Fruit fly (Drosophila melanogaster) whole organism, embryonic: ENCODE measurements around the gene CG8191.

ENCODE experiments used
- ATbp ChIP-seq: fragments of 200-800 bp; sonication (Bioruptor generic); optimal IDR thresholded peaks from 2 replicates; lab custom pipeline; 2017; ENCODE audit warnings: missing biosample characterization, mild to moderate bottlenecking, missing genetic modification characterization, missing genetic modification reagents
- Ada2b ChIP-seq: fragments of 200-800 bp; sonication (Bioruptor generic); IDR thresholded peaks from 2 replicates; pipeline ENCODE4 v1.3.6; 2022; ENCODE audit warnings: missing biosample characterization, missing genetic modification characterization
- Aef1 ChIP-seq: fragments of 200-800 bp; sonication (Bioruptor generic); IDR thresholded peaks from 3 replicates; pipeline ENCODE4 v1.3.6; 2022; ENCODE audit warnings: missing biosample characterization, missing genetic modification characterization
- Atf-2 ChIP-seq: fragments of 200-800 bp; sonication (Bioruptor generic); optimal IDR thresholded peaks from 2 replicates; lab custom pipeline; 2016; ENCODE audit warnings: missing biosample characterization, missing genetic modification characterization
- Blimp-1 ChIP-seq: fragments of 200-800 bp; sonication (Bioruptor generic); optimal IDR thresholded peaks from 3 replicates; lab custom pipeline; 2018; ENCODE audit warnings: missing biosample characterization, missing genetic modification characterization, mild to moderate bottlenecking, moderate library complexity, missing genetic modification reagents
- CG12155 ChIP-seq: fragments of 200-800 bp; sonication (Bioruptor generic); optimal IDR thresholded peaks from 3 replicates; lab custom pipeline; 2016; ENCODE audit warnings: missing biosample characterization, missing genetic modification characterization
- CG13424 ChIP-seq: fragments of 200-800 bp; sonication (Bioruptor generic); optimal IDR thresholded peaks from 2 replicates; lab custom pipeline; 2019; ENCODE audit warnings: missing biosample characterization, mild to moderate bottlenecking, missing genetic modification characterization, moderate library complexity
- CG14710 ChIP-seq: fragments of 200-800 bp; sonication (Bioruptor generic); optimal IDR thresholded peaks from 3 replicates; lab custom pipeline; 2019; ENCODE audit warnings: missing biosample characterization, mild to moderate bottlenecking, missing genetic modification characterization, moderate library complexity
- CG1602 ChIP-seq: fragments of 200-800 bp; sonication (Bioruptor generic); optimal IDR thresholded peaks from 3 replicates; lab custom pipeline; 2016; ENCODE audit warnings: missing biosample characterization, missing genetic modification characterization
- CG16863 ChIP-seq: fragments of 200-800 bp; sonication (Bioruptor generic); optimal IDR thresholded peaks from 3 replicates; lab custom pipeline; 2016; ENCODE audit warnings: missing biosample characterization, missing genetic modification characterization
- CG17328 ChIP-seq: fragments of 200-800 bp; sonication (Bioruptor generic); IDR thresholded peaks from 2 replicates; pipeline ENCODE4 v1.3.6; 2022; ENCODE audit warnings: missing biosample characterization, missing genetic modification characterization
- CG1832 ChIP-seq: fragments of 200-800 bp; sonication (Bioruptor generic); optimal IDR thresholded peaks from 2 replicates; lab custom pipeline; 2017; ENCODE audit warnings: missing biosample characterization, mild to moderate bottlenecking, missing genetic modification characterization, inconsistent platforms
- CG2889 ChIP-seq: fragments of 200-800 bp; sonication (Bioruptor generic); IDR thresholded peaks from 3 replicates; pipeline ENCODE4 v1.3.6; 2022; ENCODE audit warnings: missing biosample characterization, missing genetic modification characterization
- CG30431 ChIP-seq: fragments of 200-800 bp; sonication (Bioruptor generic); optimal IDR thresholded peaks from 2 replicates; lab custom pipeline; 2017; ENCODE audit warnings: missing biosample characterization, missing genetic modification characterization
- CG3065 ChIP-seq: fragments of 200-800 bp; sonication (Bioruptor generic); optimal IDR thresholded peaks from 2 replicates; lab custom pipeline; 2016; ENCODE audit warnings: missing biosample characterization, missing genetic modification characterization
- CG31388 ChIP-seq: fragments of 200-800 bp; sonication (Bioruptor generic); optimal IDR thresholded peaks from 2 replicates; lab custom pipeline; 2016; ENCODE audit warnings: missing biosample characterization, missing genetic modification characterization
- CG3407 ChIP-seq: fragments of 200-800 bp; sonication (Bioruptor generic); optimal IDR thresholded peaks from 2 replicates; lab custom pipeline; 2018; ENCODE audit warnings: missing biosample characterization, mild to moderate bottlenecking, missing genetic modification characterization
- CG3995 ChIP-seq: fragments of 200-800 bp; sonication (Bioruptor generic); optimal IDR thresholded peaks from 3 replicates; lab custom pipeline; 2016; ENCODE audit warnings: missing biosample characterization, missing genetic modification characterization
- CG4282 ChIP-seq: fragments of 200-800 bp; sonication (Bioruptor generic); optimal IDR thresholded peaks from 2 replicates; lab custom pipeline; 2016; ENCODE audit warnings: missing biosample characterization, missing genetic modification characterization
- CG6254 ChIP-seq: fragments of 200-800 bp; sonication (Bioruptor generic); optimal IDR thresholded peaks from 3 replicates; lab custom pipeline; 2017; ENCODE audit warnings: mild to moderate bottlenecking, missing biosample characterization, missing genetic modification reagents, missing genetic modification characterization
- CG6683 ChIP-seq: fragments of 200-800 bp; sonication (Bioruptor generic); optimal IDR thresholded peaks from 2 replicates; lab custom pipeline; 2017; ENCODE audit warnings: missing biosample characterization, mild to moderate bottlenecking, missing genetic modification characterization, missing genetic modification reagents
- CG6854 ChIP-seq: fragments of 200-800 bp; sonication (Bioruptor generic); optimal IDR thresholded peaks from 3 replicates; lab custom pipeline; 2017; ENCODE audit warnings: missing biosample characterization, mild to moderate bottlenecking, missing genetic modification characterization
- CG7372 ChIP-seq: fragments of 200-800 bp; sonication (Bioruptor generic); IDR thresholded peaks from 2 replicates; pipeline ENCODE4 v1.3.6; 2022; ENCODE audit warnings: missing biosample characterization, missing genetic modification characterization
- CG7987 ChIP-seq: fragments of 200-800 bp; sonication (Bioruptor generic); optimal IDR thresholded peaks from 2 replicates; lab custom pipeline; 2018; ENCODE audit warnings: missing biosample characterization, mild to moderate bottlenecking, missing genetic modification characterization, moderate library complexity
- Dip3 ChIP-seq: fragments of 200-800 bp; sonication (Bioruptor generic); optimal IDR thresholded peaks from 3 replicates; lab custom pipeline; 2016; ENCODE audit warnings: missing biosample characterization, missing genetic modification characterization
- Dp ChIP-seq: fragments of 200-800 bp; sonication (Bioruptor generic); optimal IDR thresholded peaks from 2 replicates; lab custom pipeline; 2018; ENCODE audit warnings: missing biosample characterization, mild to moderate bottlenecking, missing genetic modification characterization, moderate library complexity
- ERR ChIP-seq: fragments of 200-800 bp; sonication (Bioruptor generic); optimal IDR thresholded peaks from 2 replicates; lab custom pipeline; 2016; ENCODE audit warnings: missing biosample characterization, missing genetic modification characterization
- Elba2 ChIP-seq: fragments of 200-800 bp; sonication (Bioruptor generic); optimal IDR thresholded peaks from 3 replicates; lab custom pipeline; 2016; ENCODE audit warnings: missing biosample characterization, missing genetic modification characterization
- Ets97D ChIP-seq: fragments of 200-800 bp; sonication (Bioruptor generic); optimal IDR thresholded peaks from 3 replicates; lab custom pipeline; 2016; ENCODE audit warnings: missing biosample characterization, missing genetic modification characterization
- HLH4C ChIP-seq: fragments of 200-800 bp; sonication (Bioruptor generic); IDR thresholded peaks from 3 replicates; pipeline ENCODE4 v1.3.6; 2022; ENCODE audit warnings: missing biosample characterization, missing genetic modification characterization; ENCODE audit not compliant: partially characterized antibody
- Hsf ChIP-seq: fragments of 200-800 bp; sonication (Bioruptor generic); optimal IDR thresholded peaks from 3 replicates; lab custom pipeline; 2016; ENCODE audit warnings: missing biosample characterization, missing genetic modification characterization
- NFAT ChIP-seq: fragments of 200-800 bp; sonication (Bioruptor generic); IDR thresholded peaks from 2 replicates; pipeline ENCODE4 v1.3.6; 2022; ENCODE audit warnings: missing biosample characterization, missing genetic modification characterization
- Sry-δ ChIP-seq: fragments of 200-800 bp; sonication (Bioruptor generic); optimal IDR thresholded peaks from 2 replicates; lab custom pipeline; 2016; ENCODE audit warnings: missing biosample characterization, missing genetic modification characterization
- br ChIP-seq: fragments of >200 bp; optimal IDR thresholded peaks from 2 replicates; lab custom pipeline; 2017
- dmrt99B ChIP-seq: fragments of 200-800 bp; sonication (Bioruptor generic); optimal IDR thresholded peaks from 2 replicates; lab custom pipeline; 2018; ENCODE audit warnings: missing biosample characterization, mild to moderate bottlenecking, missing genetic modification characterization, moderate library complexity
- eyg ChIP-seq: fragments of 200-800 bp; sonication (Bioruptor generic); optimal IDR thresholded peaks from 3 replicates; lab custom pipeline; 2016; ENCODE audit warnings: missing biosample characterization, missing genetic modification characterization
- fd64A ChIP-seq: fragments of 200-800 bp; sonication (Bioruptor generic); optimal IDR thresholded peaks from 3 replicates; lab custom pipeline; 2018; ENCODE audit warnings: missing biosample characterization, mild to moderate bottlenecking, missing genetic modification characterization
- grn ChIP-seq: fragments of 200-800 bp; sonication (Bioruptor generic); optimal IDR thresholded peaks from 3 replicates; lab custom pipeline; 2017; ENCODE audit warnings: missing biosample characterization, missing genetic modification characterization
- gt ChIP-seq: fragments of 200-800 bp; sonication (Bioruptor generic); IDR thresholded peaks from 2 replicates; pipeline ENCODE4 v1.3.6; 2022; ENCODE audit warnings: missing biosample characterization, missing genetic modification characterization
- ind ChIP-seq: fragments of 200-800 bp; sonication (Bioruptor generic); optimal IDR thresholded peaks from 3 replicates; lab custom pipeline; 2016; ENCODE audit warnings: missing biosample characterization, missing genetic modification characterization
- lmd ChIP-seq: fragments of 200-800 bp; sonication (Bioruptor generic); IDR thresholded peaks from 2 replicates; pipeline ENCODE4 v1.3.6; 2022; ENCODE audit warnings: missing biosample characterization, missing genetic modification characterization
- maf-S ChIP-seq: fragments of 200-800 bp; sonication (Bioruptor generic); optimal IDR thresholded peaks from 2 replicates; lab custom pipeline; 2016; ENCODE audit warnings: missing biosample characterization, missing genetic modification characterization
- mirr ChIP-seq: fragments of 200-800 bp; sonication (Bioruptor generic); optimal IDR thresholded peaks from 3 replicates; lab custom pipeline; 2018; ENCODE audit warnings: missing biosample characterization, mild to moderate bottlenecking, missing genetic modification characterization
- nerfin-1 ChIP-seq: fragments of 200-800 bp; sonication (Bioruptor generic); optimal IDR thresholded peaks from 3 replicates; lab custom pipeline; 2019; ENCODE audit warnings: missing biosample characterization, mild to moderate bottlenecking, missing genetic modification characterization, moderate library complexity
- otp ChIP-seq: fragments of 200-800 bp; sonication (Bioruptor generic); IDR thresholded peaks from 3 replicates; pipeline ENCODE4, ENCODE4 v1.3.6; 2022; ENCODE audit warnings: missing biosample characterization, missing genetic modification characterization
- pho ChIP-seq: fragments of 200-800 bp; sonication (Bioruptor generic); optimal IDR thresholded peaks from 2 replicates; lab custom pipeline; 2016; ENCODE audit warnings: missing biosample characterization, missing genetic modification characterization
- seq ChIP-seq: fragments of 200-800 bp; sonication (Bioruptor generic); IDR thresholded peaks from 2 replicates; pipeline ENCODE4 v1.3.6; 2022; ENCODE audit warnings: missing biosample characterization, missing genetic modification characterization
- slou ChIP-seq: fragments of 200-800 bp; sonication (Bioruptor generic); optimal IDR thresholded peaks from 3 replicates; lab custom pipeline; 2016; ENCODE audit warnings: missing biosample characterization, missing genetic modification characterization
- sr ChIP-seq: fragments of 200-800 bp; sonication (Bioruptor generic); IDR thresholded peaks from 3 replicates; pipeline ENCODE4 v1.3.6; 2022; ENCODE audit warnings: missing biosample characterization, missing genetic modification characterization
- sug ChIP-seq: fragments of 200-800 bp; optimal IDR thresholded peaks from 2 replicates; lab custom pipeline; 2019; ENCODE audit warnings: missing biosample characterization, mild to moderate bottlenecking, missing genetic modification characterization, moderate library complexity
- unpg ChIP-seq: fragments of 200-800 bp; sonication (Bioruptor generic); optimal IDR thresholded peaks from 3 replicates; lab custom pipeline; 2018; ENCODE audit warnings: missing biosample characterization, mild to moderate bottlenecking, missing genetic modification characterization, moderate library complexity
- wek ChIP-seq: fragments of 200-800 bp; sonication (Bioruptor generic); optimal IDR thresholded peaks from 3 replicates; lab custom pipeline; 2018; ENCODE audit warnings: missing biosample characterization, mild to moderate bottlenecking, missing genetic modification characterization, moderate library complexity
- zfh1 ChIP-seq: fragments of 200-800 bp; sonication (Bioruptor generic); IDR thresholded peaks from 3 replicates; pipeline ENCODE4 v1.3.6; 2022; ENCODE audit warnings: missing biosample characterization, missing genetic modification characterization

CG8191 gene

dm6 chrX:15712409-15712808 is 19.6 kb upstream of the CG8191 start, which contains the start of gene HUWE1 (continued):
- TF ChIP-seq CG7372: no peak
- no peak for TF ChIP-seq eyg (GFP tag; lab: Kevin White, UChicago)
- TF ChIP-seq NFAT: no peak
- no peak for TF ChIP-seq CG3065 (GFP tag; lab: Kevin White, UChicago)
- TF ChIP-seq Dip3: no peak
- no peak for TF ChIP-seq grn (GFP tag; lab: Kevin White, UChicago)
- TF ChIP-seq CG16863: no peak
- no peak for TF ChIP-seq CG2889
- no peak for TF ChIP-seq br (lab: Kevin White, UChicago)
- no peak for TF ChIP-seq ind (GFP tag; lab: Kevin White, UChicago)
- TF ChIP-seq CG1602: no peak
- no peak for TF ChIP-seq wek (GFP tag; lab: Kevin White, UChicago)
- TF ChIP-seq CG1832 (GFP tag; lab: Kevin White, UChicago): no peak
- no peak for TF ChIP-seq CG6683 (GFP tag; lab: Kevin White, UChicago)
- no peak for TF ChIP-seq Hsf (GFP tag; lab: Kevin White, UChicago)
- TF ChIP-seq otp (GFP tag; lab: Robert Waterston, UW): no peak
- no peak for TF ChIP-seq CG6254
- TF ChIP-seq HLH4C: peak; percentile 71
- TF ChIP-seq Dp: peak; percentile 68
- no peak for TF ChIP-seq seq (GFP tag; lab: Robert Waterston, UW)
- TF ChIP-seq CG14710: peak; percentile 93
- no peak for TF ChIP-seq ERR (GFP tag; lab: Kevin White, UChicago)
- no peak for TF ChIP-seq Ada2b
- TF ChIP-seq dmrt99B (tag; lab: Kevin White, UChicago): no peak
- no peak for TF ChIP-seq CG12155
- no peak for TF ChIP-seq unpg (GFP tag; lab: Kevin White, UChicago)
- TF ChIP-seq Atf-2 (GFP tag; lab: Kevin White, UChicago): no peak
- no peak for TF ChIP-seq CG30431 (GFP tag; lab: Kevin White, UChicago)
- no peak for TF ChIP-seq Blimp-1 (GFP tag; lab: Kevin White, UChicago)
- no peak for TF ChIP-seq Elba2
- TF ChIP-seq lmd (GFP tag; lab: Robert Waterston, UW): no peak
- TF ChIP-seq CG31388 (GFP tag; lab: Kevin White, UChicago): no peak
- TF ChIP-seq CG4282 (GFP tag; lab: Kevin White, UChicago): no peak
- peak; percentile 1 for TF ChIP-seq nerfin-1
- peak; percentile 63 for TF ChIP-seq Ets97D (GFP tag; lab: Kevin White, UChicago)
- TF ChIP-seq slou (GFP tag; lab: Kevin White, UChicago): no peak
- no peak for TF ChIP-seq sr (GFP tag; lab: Robert Waterston, UW)
- peak; percentile 57 for TF ChIP-seq Aef1
- TF ChIP-seq fd64A (GFP tag; lab: Kevin White, UChicago): no peak
- TF ChIP-seq ATbp (GFP tag; lab: Kevin White, UChicago): no peak
- TF ChIP-seq CG13424: no peak
- no peak for TF ChIP-seq gt
- no peak for TF ChIP-seq CG3407 (GFP tag; lab: Kevin White, UChicago)
- TF ChIP-seq mirr: no peak
- no peak for TF ChIP-seq sug (tag; lab: Kevin White, UChicago)
- peak; percentile 85 for TF ChIP-seq Sry-δ (GFP tag; lab: Kevin White, UChicago)
- no peak for TF ChIP-seq CG6854 (GFP tag; lab: Kevin White, UChicago)
- no peak for TF ChIP-seq zfh1 (GFP tag; lab: Robert Waterston, UW)
- TF ChIP-seq CG17328 (GFP tag; lab: Robert Waterston, UW): no peak
- peak; percentile 27 for TF ChIP-seq CG7987 (GFP tag; lab: Kevin White, UChicago)
- peak; percentile 19 for TF ChIP-seq pho (GFP tag; lab: Kevin White, UChicago)
- TF ChIP-seq CG3995 (GFP tag; lab: Kevin White, UChicago): peak; percentile 98
- no peak for TF ChIP-seq maf-S
